Worm (Caenorhabditis elegans): ENCODE measurements around the gene acs-5.

Gene acs-5

ce11 chrIII:13544593-13544992, 1.3 kb upstream of the acs-5 start:
- peak; percentile 93 for TF ChIP-seq aha-1 (tag)
- no peak for TF ChIP-seq pha-4 (GFP tag; IDR thresholded peaks at IDR 0.05)
- TF ChIP-seq pha-4 (tag; optimal IDR thresholded peaks at IDR 0.05) = no peak
- TF ChIP-seq unc-130 (GFP tag; optimal IDR thresholded peaks at IDR 0.05) = no peak
- TF ChIP-seq hlh-30 (tag; optimal IDR thresholded peaks at IDR 0.05; ENCODE audit: insufficient read depth) = peak; percentile 16
- peak; percentile 65 for TF ChIP-seq mes-2 (tag; optimal IDR thresholded peaks at IDR 0.05; ENCODE audit: poor library complexity, severe bottlenecking)
- peak; percentile 68 for TF ChIP-seq mxl-3 (GFP tag; optimal IDR thresholded peaks at IDR 0.05)
- peak; percentile 15 for TF ChIP-seq cey-2 (tag; optimal IDR thresholded peaks at IDR 0.05; ENCODE audit: borderline replicate concordance, insufficient read depth)
- peak in 1 of 2 experiments; percentile 98 for TF ChIP-seq unc-62 (GFP tag; optimal IDR thresholded peaks at IDR 0.05 in 1 of 2)
- TF ChIP-seq unc-62 (tag; optimal IDR thresholded peaks at IDR 0.05) = no peak
- peak; percentile 68; the same call in 1 of the 2 replicates for TF ChIP-seq tra-1 (GFP tag; IDR thresholded peaks at IDR 0.05)
- no peak for TF ChIP-seq lin-15B (tag; optimal IDR thresholded peaks at IDR 0.05)
- TF ChIP-seq mep-1 (tag; optimal IDR thresholded peaks at IDR 0.05) = peak; percentile 29
- TF ChIP-seq set-16 (GFP tag; IDR thresholded peaks at IDR 0.05) = no peak
- TF ChIP-seq ceh-20 (GFP tag; IDR thresholded peaks at IDR 0.05) = no peak
- peak; percentile 9 for TF ChIP-seq T20F7.1 (GFP tag; optimal IDR thresholded peaks at IDR 0.05)
- TF ChIP-seq ZK546.5 (tag; optimal IDR thresholded peaks at IDR 0.05) = no peak
- no peak for TF ChIP-seq daf-16 (GFP tag; optimal IDR thresholded peaks at IDR 0.05)
- TF ChIP-seq daf-16 (tag; optimal IDR thresholded peaks at IDR 0.05) = peak; percentile 81
- peak; percentile 76 for TF ChIP-seq nhr-77 (tag; optimal IDR thresholded peaks at IDR 0.05)
- TF ChIP-seq mdl-1 (tag; optimal IDR thresholded peaks at IDR 0.05) = peak in 1 of 2 experiments; percentile 9
- TF ChIP-seq lsy-2 (tag; optimal IDR thresholded peaks at IDR 0.05) = peak in 1 of 2 experiments; percentile 22
- TF ChIP-seq spr-3 (GFP tag; optimal IDR thresholded peaks at IDR 0.05) = peak; percentile 36
- no peak for TF ChIP-seq aly-2 (tag; optimal IDR thresholded peaks at IDR 0.05)
- peak; percentile 89 for TF ChIP-seq hlh-11 (tag; optimal IDR thresholded peaks at IDR 0.05)
- TF ChIP-seq egl-43 (GFP tag; IDR thresholded peaks at IDR 0.05) = no peak
- no peak for TF ChIP-seq saeg-2 (GFP tag; IDR thresholded peaks at IDR 0.05)
- TF ChIP-seq gei-8 (GFP tag; optimal IDR thresholded peaks at IDR 0.05) = peak; percentile 5
- TF ChIP-seq ama-1 (optimal IDR thresholded peaks at IDR 0.05) = no peak
- peak; percentile 96 for TF ChIP-seq pqm-1 (tag; optimal IDR thresholded peaks at IDR 0.05)
- 0 out of 4 replicates have a peak, but pooled peaks of 1 of the 2 experiments have one; percentile 50 for TF ChIP-seq madf-5 (GFP tag; IDR thresholded peaks at IDR 0.05)
- no peak for TF ChIP-seq madf-9 (GFP tag; conservative IDR thresholded peaks at IDR 0.05)
- peak; percentile 24 for TF ChIP-seq nhr-25 (tag; optimal IDR thresholded peaks at IDR 0.05; ENCODE audit: borderline replicate concordance, insufficient read depth)
- TF ChIP-seq zag-1 (tag; optimal IDR thresholded peaks at IDR 0.05) = no peak
- no peak for TF ChIP-seq nhr-76 (tag; optimal IDR thresholded peaks at IDR 0.05)
- peak; percentile 85 for TF ChIP-seq dve-1 (tag; optimal IDR thresholded peaks at IDR 0.05; ENCODE audit: insufficient read depth)
- peak; percentile 40; the same call in 1 of the 2 replicates for TF ChIP-seq php-3 (GFP tag; IDR thresholded peaks at IDR 0.05)
- peak; percentile 97 for TF ChIP-seq nhr-28 (tag; optimal IDR thresholded peaks at IDR 0.05)
- 0 out of 2 replicates have a peak, but pooled peaks have one; percentile 10 for TF ChIP-seq zfp-3 (GFP tag; conservative IDR thresholded peaks at IDR 0.05)
- TF ChIP-seq nhr-48 (tag; optimal IDR thresholded peaks at IDR 0.05) = peak; percentile 41
- peak; percentile 82 for TF ChIP-seq dmd-6 (GFP tag; IDR thresholded peaks at IDR 0.05)
- no peak for TF ChIP-seq zfp-2 (tag; optimal IDR thresholded peaks at IDR 0.05)
- no peak for TF ChIP-seq nhr-41 (GFP tag; IDR thresholded peaks at IDR 0.05)
- peak in 1 of 2 experiments; percentile 0 for TF ChIP-seq hif-1 (tag; optimal IDR thresholded peaks at IDR 0.05)

Data from whole organism, L4 larva.